Fruit fly (Drosophila melanogaster) whole organism, prepupa: ENCODE measurements around the gene CG6770.

Experiments
- Blimp-1 ChIP-seq: fragments of 200-800 bp; sonication (Bioruptor generic); optimal IDR thresholded peaks from 3 replicates; lab custom pipeline; 2017; ENCODE audit warnings: missing biosample characterization, missing genetic modification characterization, mild to moderate bottlenecking, moderate library complexity, missing genetic modification reagents
- CG10631 ChIP-seq: fragments of 200-800 bp; sonication (Bioruptor generic); optimal IDR thresholded peaks from 2 replicates; lab custom pipeline; 2016; ENCODE audit warnings: missing biosample characterization, missing genetic modification characterization
- CG10669 ChIP-seq: fragments of 200-800 bp; sonication (Bioruptor generic); optimal IDR thresholded peaks from 3 replicates; lab custom pipeline; 2018; ENCODE audit warnings: missing biosample characterization, mild to moderate bottlenecking, missing genetic modification characterization, moderate library complexity
- CG11294 ChIP-seq: fragments of 200-800 bp; sonication (Bioruptor generic); IDR thresholded peaks from 2 replicates; pipeline ENCODE4 v1.3.6; 2022; ENCODE audit warnings: missing biosample characterization, missing genetic modification characterization
- CG11902 ChIP-seq: fragments of 200-800 bp; sonication (Bioruptor generic); optimal IDR thresholded peaks from 3 replicates; lab custom pipeline; 2016; ENCODE audit warnings: missing biosample characterization, missing genetic modification characterization
- CG15336 ChIP-seq: fragments of 200-800 bp; sonication (Bioruptor generic); IDR thresholded peaks from 2 replicates; pipeline ENCODE4 v1.3.6; 2022; ENCODE audit warnings: missing biosample characterization, missing genetic modification characterization
- CG1621 ChIP-seq: fragments of 200-800 bp; sonication (Bioruptor generic); optimal IDR thresholded peaks from 3 replicates; lab custom pipeline; 2018; ENCODE audit warnings: missing biosample characterization, mild to moderate bottlenecking, missing genetic modification characterization
- CG16779 ChIP-seq: fragments of 200-800 bp; sonication (Bioruptor generic); optimal IDR thresholded peaks from 3 replicates; lab custom pipeline; 2017; ENCODE audit warnings: missing biosample characterization, mild to moderate bottlenecking, missing genetic modification characterization
- CG3032 ChIP-seq: fragments of 200-800 bp; optimal IDR thresholded peaks from 2 replicates; lab custom pipeline; 2019; ENCODE audit warnings: missing biosample characterization, mild to moderate bottlenecking, missing genetic modification characterization, moderate library complexity
- CG31627 ChIP-seq: fragments of 200-800 bp; sonication (Bioruptor generic); optimal IDR thresholded peaks from 3 replicates; lab custom pipeline; 2016; ENCODE audit warnings: missing biosample characterization, missing genetic modification characterization
- CG32006 ChIP-seq: fragments of 200-800 bp; sonication (Bioruptor generic); optimal IDR thresholded peaks from 3 replicates; lab custom pipeline; 2017; ENCODE audit warnings: missing biosample characterization, mild to moderate bottlenecking, missing genetic modification characterization
- CG34406 ChIP-seq: fragments of 200-800 bp; sonication (Bioruptor generic); optimal IDR thresholded peaks from 3 replicates; lab custom pipeline; 2016; ENCODE audit warnings: missing biosample characterization, missing genetic modification characterization
- CG3919 ChIP-seq: fragments of 200-800 bp; sonication (Bioruptor generic); optimal IDR thresholded peaks from 3 replicates; lab custom pipeline; 2016; ENCODE audit warnings: missing biosample characterization, missing genetic modification characterization
- CG4318 ChIP-seq: fragments of 200-800 bp; sonication (Bioruptor generic); optimal IDR thresholded peaks from 3 replicates; lab custom pipeline; 2017; ENCODE audit warnings: missing biosample characterization, mild to moderate bottlenecking, missing genetic modification characterization
- CG6163 ChIP-seq: fragments of 200-800 bp; sonication (Bioruptor generic); IDR thresholded peaks from 3 replicates; pipeline ENCODE4 v1.3.6; 2022; ENCODE audit warnings: missing biosample characterization, missing genetic modification characterization
- CG6276 ChIP-seq: fragments of 200-800 bp; sonication (Bioruptor generic); optimal IDR thresholded peaks from 2 replicates; lab custom pipeline; 2017; ENCODE audit warnings: missing biosample characterization, mild to moderate bottlenecking, missing genetic modification characterization
- CG6792 ChIP-seq: fragments of 200-800 bp; sonication (Bioruptor generic); optimal IDR thresholded peaks from 3 replicates; lab custom pipeline; 2016; ENCODE audit warnings: missing biosample characterization, missing genetic modification characterization
- CG6808 ChIP-seq: fragments of 200-800 bp; sonication (Bioruptor generic); optimal IDR thresholded peaks from 3 replicates; lab custom pipeline; 2017; ENCODE audit warnings: missing biosample characterization, missing genetic modification characterization, mild to moderate bottlenecking, moderate library complexity, missing genetic modification reagents
- CG8119 ChIP-seq: fragments of 200-800 bp; sonication (Bioruptor generic); IDR thresholded peaks from 3 replicates; pipeline ENCODE4 v1.3.6; 2022; ENCODE audit warnings: missing biosample characterization, missing genetic modification characterization
- CG8319 ChIP-seq: fragments of 200-800 bp; sonication (Bioruptor generic); optimal IDR thresholded peaks from 3 replicates; lab custom pipeline; 2016; ENCODE audit warnings: missing biosample characterization, missing genetic modification characterization
- CG8632 ChIP-seq: fragments of 200-800 bp; sonication (Bioruptor generic); optimal IDR thresholded peaks from 3 replicates; lab custom pipeline; 2016; ENCODE audit warnings: missing biosample characterization, missing genetic modification characterization
- CG9139 ChIP-seq: fragments of 200-800 bp; sonication (Bioruptor generic); optimal IDR thresholded peaks from 3 replicates; lab custom pipeline; 2017; ENCODE audit warnings: missing biosample characterization, mild to moderate bottlenecking, missing genetic modification characterization
- Eip78C ChIP-seq: fragments of 200-800 bp; sonication (Bioruptor generic); peaks from one replicate; lab custom pipeline; 2016; ENCODE audit warnings: missing biosample characterization, missing genetic modification characterization
- Eip93F ChIP-seq: fragments of 200-800 bp; sonication (Bioruptor generic); optimal IDR thresholded peaks from 2 replicates; lab custom pipeline; 2016; ENCODE audit warnings: missing biosample characterization, mild to moderate bottlenecking, missing genetic modification characterization
- Ets21C ChIP-seq: fragments of 200-800 bp; sonication (Bioruptor generic); optimal IDR thresholded peaks from 3 replicates; lab custom pipeline; 2016; ENCODE audit warnings: missing biosample characterization, missing genetic modification characterization
- Ets96B ChIP-seq: fragments of 200-800 bp; optimal IDR thresholded peaks from 2 replicates; lab custom pipeline; 2019; ENCODE audit warnings: missing biosample characterization, mild to moderate bottlenecking, missing genetic modification characterization, moderate library complexity
- Gug ChIP-seq: fragments of 200-800 bp; sonication (Bioruptor generic); IDR thresholded peaks from 2 replicates; pipeline ENCODE4 v1.3.6; 2022; ENCODE audit warnings: missing biosample characterization, missing genetic modification characterization
- Hr38 ChIP-seq: sonication (Bioruptor generic); optimal IDR thresholded peaks from 2 replicates; lab custom pipeline; 2016; ENCODE audit warnings: missing biosample characterization, missing genetic modification characterization
- Hr4 ChIP-seq: fragments of 200-800 bp; sonication (Bioruptor generic); optimal IDR thresholded peaks from 3 replicates; lab custom pipeline; 2016; ENCODE audit warnings: missing biosample characterization, missing genetic modification characterization
- Lpt ChIP-seq: fragments of 200-800 bp; sonication (Bioruptor generic); optimal IDR thresholded peaks from 3 replicates; lab custom pipeline; 2016; ENCODE audit warnings: missing biosample characterization, missing genetic modification characterization
- Met ChIP-seq: fragments of 200-800 bp; sonication (Bioruptor generic); optimal IDR thresholded peaks from 3 replicates; lab custom pipeline; 2016; ENCODE audit warnings: missing biosample characterization, missing genetic modification characterization
- OdsH ChIP-seq: fragments of 200-800 bp; sonication (Bioruptor generic); optimal IDR thresholded peaks from 3 replicates; lab custom pipeline; 2016; ENCODE audit warnings: missing biosample characterization, missing genetic modification characterization
- Sox102F ChIP-seq: fragments of 200-800 bp; sonication (Bioruptor generic); optimal IDR thresholded peaks from 2 replicates; lab custom pipeline; 2016; ENCODE audit warnings: missing biosample characterization, mild to moderate bottlenecking, missing genetic modification characterization
- Sox14 ChIP-seq: fragments of 200-800 bp; sonication (Bioruptor generic); optimal IDR thresholded peaks from 3 replicates; lab custom pipeline; 2016; ENCODE audit warnings: missing biosample characterization, missing genetic modification characterization
- Sox15 ChIP-seq: fragments of 200-800 bp; sonication (Bioruptor generic); optimal IDR thresholded peaks from 3 replicates; lab custom pipeline; 2016; ENCODE audit warnings: missing biosample characterization, missing genetic modification characterization
- achi ChIP-seq: fragments of 200-800 bp; sonication (Bioruptor generic); optimal IDR thresholded peaks from 3 replicates; lab custom pipeline; 2016; ENCODE audit warnings: missing biosample characterization, missing genetic modification characterization
- acj6 ChIP-seq: fragments of 200-800 bp; sonication (Bioruptor generic); optimal IDR thresholded peaks from 3 replicates; lab custom pipeline; 2016; ENCODE audit warnings: missing biosample characterization, missing genetic modification characterization
- cyc ChIP-seq: fragments of 200-800 bp; sonication (Bioruptor generic); optimal IDR thresholded peaks from 3 replicates; lab custom pipeline; 2016; ENCODE audit warnings: missing biosample characterization, missing genetic modification characterization
- dac ChIP-seq: fragments of 200-800 bp; sonication (Bioruptor generic); optimal IDR thresholded peaks from 2 replicates; lab custom pipeline; 2017; ENCODE audit warnings: missing biosample characterization, mild to moderate bottlenecking, missing genetic modification characterization
- esn ChIP-seq: fragments of 200-800 bp; sonication (Bioruptor generic); optimal IDR thresholded peaks from 2 replicates; lab custom pipeline; 2016; ENCODE audit warnings: missing biosample characterization, mild to moderate bottlenecking, missing genetic modification characterization, moderate library complexity
- fkh ChIP-seq: fragments of 200-800 bp; sonication (Bioruptor generic); optimal IDR thresholded peaks from 3 replicates; lab custom pipeline; 2017; ENCODE audit warnings: missing biosample characterization, mild to moderate bottlenecking, missing genetic modification characterization, moderate library complexity
- lz ChIP-seq: fragments of 200-800 bp; sonication (Bioruptor generic); optimal IDR thresholded peaks from 3 replicates; lab custom pipeline; 2016; ENCODE audit warnings: missing biosample characterization, missing genetic modification characterization
- net ChIP-seq: fragments of 200-800 bp; sonication (Bioruptor generic); optimal IDR thresholded peaks from 3 replicates; lab custom pipeline; 2016; ENCODE audit warnings: missing biosample characterization, missing genetic modification characterization
- pdm3 ChIP-seq: fragments of 200-800 bp; sonication (Bioruptor generic); optimal IDR thresholded peaks from 3 replicates; lab custom pipeline; 2016; ENCODE audit warnings: missing biosample characterization, missing genetic modification characterization
- salr ChIP-seq, 2 experiments: fragments of 200-800 bp; sonication (Bioruptor generic); optimal IDR thresholded peaks; 3 replicates each; lab custom pipeline; 2016 to 2018; ENCODE audit warnings: missing biosample characterization in 2 of 2, missing genetic modification characterization in 2 of 2, mild to moderate bottlenecking in 1 of 2
- spab ChIP-seq: fragments of 200-800 bp; sonication (Bioruptor generic); optimal IDR thresholded peaks from 2 replicates; lab custom pipeline; 2017; ENCODE audit warnings: missing biosample characterization, mild to moderate bottlenecking, missing genetic modification characterization, missing genetic modification reagents
- ss ChIP-seq, 2 experiments: fragments of 200-800 bp; sonication (Bioruptor generic); optimal IDR thresholded peaks; 2 replicates in 1 of 2; 3 replicates in 1 of 2; lab custom pipeline; 2017 to 2018; ENCODE audit warnings: mild to moderate bottlenecking in 2 of 2, missing biosample characterization in 2 of 2, missing genetic modification characterization in 2 of 2, moderate library complexity in 1 of 2
- svp ChIP-seq: fragments of 200-800 bp; sonication (Bioruptor generic); peaks from one replicate; lab custom pipeline; 2016; ENCODE audit warnings: missing biosample characterization, missing genetic modification characterization
- topi ChIP-seq: fragments of 200-800 bp; sonication (Bioruptor generic); optimal IDR thresholded peaks from 3 replicates; lab custom pipeline; 2016; ENCODE audit warnings: missing biosample characterization, missing genetic modification characterization
- vri ChIP-seq: fragments of 200-800 bp; sonication (Bioruptor generic); optimal IDR thresholded peaks from 3 replicates; lab custom pipeline; 2016; ENCODE audit warnings: missing biosample characterization, mild to moderate bottlenecking, missing genetic modification characterization

CG6770 gene

DNA sequence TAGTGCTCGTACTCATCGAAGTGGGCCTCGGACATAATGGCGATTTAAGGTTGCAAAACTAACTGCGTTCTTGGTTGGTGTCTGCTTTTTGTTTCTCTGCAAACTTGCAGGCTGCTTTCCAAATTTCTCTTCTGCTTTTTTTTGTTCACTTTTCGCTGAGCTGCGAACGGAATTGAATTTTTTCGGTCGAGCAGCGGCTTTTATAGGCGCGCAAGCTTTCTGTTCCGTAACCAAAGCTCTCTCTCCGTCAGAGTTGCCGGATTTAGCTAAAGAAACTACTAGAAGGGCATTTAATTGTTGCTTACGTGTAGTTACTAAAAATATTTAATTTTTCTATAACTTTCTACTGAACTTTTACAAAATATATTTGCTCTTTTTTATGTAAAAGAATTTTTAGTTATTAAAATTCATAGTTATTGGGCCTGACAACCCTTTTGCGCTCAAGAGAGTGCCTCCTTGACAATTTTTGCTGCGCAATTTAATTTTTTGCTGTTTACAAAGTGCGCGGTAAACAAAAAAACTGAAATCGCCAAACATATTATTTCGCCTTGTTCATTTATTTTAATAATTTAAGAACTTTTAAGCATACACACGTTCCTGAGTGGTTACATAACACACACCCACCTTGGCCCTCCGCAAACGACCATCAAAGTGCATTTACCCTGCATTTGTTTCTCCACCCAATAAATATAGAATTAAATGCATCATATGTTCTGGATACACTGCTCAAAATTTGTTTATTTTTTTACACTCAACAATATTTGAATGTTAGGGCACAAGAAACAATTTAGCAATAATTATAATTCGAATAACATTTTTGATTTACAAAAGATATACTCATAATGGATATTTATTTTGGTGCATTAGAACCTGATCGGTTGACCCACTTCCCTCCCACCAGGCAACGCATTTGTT, at the start of gene CG6770:
CG6770 (minus strand) TSS at position 178 of the 915 bp plus-strand sequence.
- TF ChIP-seq CG10631 (GFP tag; lab: Kevin White, UChicago) (peak; percentile 74), spab (GFP tag; lab: Kevin White, UChicago) (peak; percentile 78), Eip78C (peak; percentile 97), Met (GFP tag; lab: Kevin White, UChicago) (peak; percentile 91), CG8319 (GFP tag; lab: Kevin White, UChicago) (peak; percentile 54), CG4318 (GFP tag; lab: Kevin White, UChicago) (peak; percentile 38), Sox102F (GFP tag; lab: Kevin White, UChicago) (peak; percentile 91), CG32006 (GFP tag; lab: Kevin White, UChicago) (peak; percentile 83), Ets21C (peak; percentile 79), net (peak; percentile 72), dac (GFP tag; lab: Kevin White, UChicago) (peak; percentile 25), Eip93F (GFP tag; lab: Kevin White, UChicago) (peak; percentile 94), CG9139 (GFP tag; lab: Kevin White, UChicago) (peak; percentile 72), CG3032 (tag; lab: Kevin White, UChicago) (peak; percentile 88), CG34406 (GFP tag; lab: Kevin White, UChicago) (peak; percentile 89), topi (GFP tag; lab: Kevin White, UChicago) (peak; percentile 87), Hr4 (GFP tag; lab: Kevin White, UChicago) (peak; percentile 85), Sox14 (GFP tag; lab: Kevin White, UChicago) (peak; percentile 74), fkh (GFP tag; lab: Kevin White, UChicago) (peak; percentile 74), CG6792 (GFP tag; lab: Kevin White, UChicago) (peak; percentile 93), CG15336 (peak; percentile 92), CG16779 (peak; percentile 85), CG11294 (GFP tag; lab: Robert Waterston, UW) (peak; percentile 76), CG6276 (GFP tag; lab: Kevin White, UChicago) (peak; percentile 81), CG8632 (peak; percentile 88), CG3919 (GFP tag; lab: Kevin White, UChicago) (peak; percentile 87), svp (peak; percentile 94), CG8119 (GFP tag; lab: Robert Waterston, UW) (peak; percentile 89), pdm3 (GFP tag; lab: Kevin White, UChicago) (peak; percentile 87), lz (peak; percentile 90), Hr38 (GFP tag; lab: Kevin White, UChicago) (no peak), CG10669 (GFP tag; lab: Kevin White, UChicago) (peak; percentile 80), esn (peak; percentile 93), vri (GFP tag; lab: Kevin White, UChicago) (peak; percentile 87), Gug (GFP tag; lab: Robert Waterston, UW) (peak; percentile 76), Sox15 (GFP tag; lab: Kevin White, UChicago) (peak; percentile 61), cyc (peak; percentile 80), OdsH (GFP tag; lab: Kevin White, UChicago) (peak; percentile 87), Ets96B (peak; percentile 85), Blimp-1 (GFP tag; lab: Kevin White, UChicago) (peak; percentile 75), CG11902 (GFP tag; lab: Kevin White, UChicago) (peak; percentile 63), CG6808 (peak; percentile 88), Lpt (GFP tag; lab: Kevin White, UChicago) (peak; percentile 43), CG31627 (peak; percentile 82), CG6163 (GFP tag; lab: Robert Waterston, UW) (peak; percentile 91), salr (GFP tag; optimal IDR thresholded peaks at IDR 0.05; lab: Kevin White, UChicago) (peak; percentile 28 to 76), acj6 (GFP tag; lab: Kevin White, UChicago) (peak; percentile 89), ss (GFP tag; optimal IDR thresholded peaks at IDR 0.05; lab: Kevin White, UChicago) (peak; percentile 81 to 87), achi (GFP tag; lab: Kevin White, UChicago) (peak; percentile 88), CG1621 (peak; percentile 64)
